Fruit fly (Drosophila melanogaster) whole organism, wandering third instar larva: Measurements from ENCODE around the gene CG5435.

Experiments used
- Abd-B ChIP-seq: fragments of >200 bp; optimal IDR thresholded peaks from 2 replicates; lab custom pipeline; 2017; ENCODE audit warnings: missing biosample characterization, missing genetic modification characterization
- CG32264 ChIP-seq: fragments of 200-800 bp; sonication (Bioruptor generic); optimal IDR thresholded peaks from 2 replicates; lab custom pipeline; 2016; ENCODE audit warnings: missing biosample characterization, missing genetic modification characterization
- CG9705 ChIP-seq: fragments of 200-800 bp; sonication (Bioruptor generic); optimal IDR thresholded peaks from 2 replicates; lab custom pipeline; 2018; ENCODE audit warnings: missing biosample characterization, mild to moderate bottlenecking, missing genetic modification characterization
- CrebA ChIP-seq: fragments of 200-800 bp; sonication (Bioruptor generic); optimal IDR thresholded peaks from 2 replicates; lab custom pipeline; 2016; ENCODE audit warnings: missing biosample characterization, mild to moderate bottlenecking, missing genetic modification characterization, borderline replicate concordance
- Dfd ChIP-seq: fragments of >200 bp; optimal IDR thresholded peaks from 2 replicates; lab custom pipeline; 2017; ENCODE audit warnings: missing biosample characterization, missing genetic modification characterization
- Dif ChIP-seq: fragments of 200-275, 200-300 bp; sonication (Bioruptor generic); optimal IDR thresholded peaks from 2 replicates; lab custom pipeline; 2018; ENCODE audit warnings: missing biosample characterization, missing genetic modification characterization; ENCODE audit not compliant: partially characterized antibody
- GATAd ChIP-seq: sonication (Bioruptor generic); optimal IDR thresholded peaks from 2 replicates; lab custom pipeline; 2016; ENCODE audit warnings: missing biosample characterization, missing genetic modification characterization
- HLH106 ChIP-seq: fragments of 200-800 bp; optimal IDR thresholded peaks from 3 replicates; lab custom pipeline; 2019; ENCODE audit warnings: missing biosample characterization, mild to moderate bottlenecking, missing genetic modification characterization, moderate library complexity
- Hnf4 ChIP-seq: fragments of 200-800 bp; sonication (Bioruptor generic); optimal IDR thresholded peaks from 2 replicates; lab custom pipeline; 2016; ENCODE audit warnings: missing biosample characterization, mild to moderate bottlenecking, missing genetic modification characterization
- Hr78 ChIP-seq: fragments of >200 bp; optimal IDR thresholded peaks from 2 replicates; lab custom pipeline; 2017; ENCODE audit warnings: missing biosample characterization, missing genetic modification characterization
- Hr83 ChIP-seq: fragments of 200-300 bp; sonication (Bioruptor generic); optimal IDR thresholded peaks from 2 replicates; lab custom pipeline; 2016; ENCODE audit warnings: missing biosample characterization, mild to moderate bottlenecking, missing genetic modification characterization, moderate library complexity; ENCODE audit not compliant: poor library complexity, severe bottlenecking
- Jra ChIP-seq: sonication (Bioruptor generic); optimal IDR thresholded peaks from 2 replicates; lab custom pipeline; 2016; ENCODE audit warnings: missing biosample characterization, missing genetic modification characterization
- Mio ChIP-seq: sonication (Bioruptor generic); optimal IDR thresholded peaks from 2 replicates; lab custom pipeline; 2016; ENCODE audit warnings: missing biosample characterization, missing genetic modification characterization
- Myc ChIP-seq: fragments of >200 bp; optimal IDR thresholded peaks from 2 replicates; lab custom pipeline; 2017
- N ChIP-seq: fragments of >200 bp; optimal IDR thresholded peaks from 2 replicates; lab custom pipeline; 2018; ENCODE audit warnings: missing biosample characterization, missing external identifiers, missing genetic modification characterization
- OdsH ChIP-seq: fragments of 200-800 bp; sonication (Bioruptor generic); optimal IDR thresholded peaks from 2 replicates; lab custom pipeline; 2016; ENCODE audit warnings: missing biosample characterization, mild to moderate bottlenecking, missing genetic modification characterization
- Rel ChIP-seq, 2 experiments: fragments of 200-800 bp; sonication (Bioruptor generic) in 1 of 2; optimal IDR thresholded peaks; 2 replicates in 1 of 2; 3 replicates in 1 of 2; lab custom pipeline; 2016 to 2019; ENCODE audit warnings: mild to moderate bottlenecking in 2 of 2, missing biosample characterization in 2 of 2, missing genetic modification characterization in 2 of 2, moderate library complexity in 1 of 2
- Sp1 ChIP-seq: fragments of 200-800 bp; sonication (Bioruptor generic); optimal IDR thresholded peaks from 3 replicates; lab custom pipeline; 2019; ENCODE audit warnings: missing biosample characterization, mild to moderate bottlenecking, missing genetic modification characterization, moderate library complexity
- Vsx2 ChIP-seq: fragments of 200-300, 225-300 bp; sonication (Bioruptor generic); optimal IDR thresholded peaks from 2 replicates; lab custom pipeline; 2018; ENCODE audit warnings: missing biosample characterization, missing genetic modification characterization; ENCODE audit not compliant: partially characterized antibody
- br ChIP-seq: fragments of 200-800 bp; sonication (Bioruptor generic); optimal IDR thresholded peaks from 2 replicates; lab custom pipeline; 2016; ENCODE audit warnings: missing biosample characterization, missing genetic modification characterization
- brk ChIP-seq: fragments of 200-800 bp; sonication (Bioruptor generic); optimal IDR thresholded peaks from 2 replicates; lab custom pipeline; 2016; ENCODE audit warnings: missing biosample characterization, mild to moderate bottlenecking, missing genetic modification characterization
- dl ChIP-seq, 2 experiments: fragments of 175-275, 200-275 bp in 1 of 2; fragments of 200-275 bp in 1 of 2; sonication (Bioruptor generic); optimal IDR thresholded peaks; lab custom pipeline; 2018; ENCODE audit warnings: mild to moderate bottlenecking in 2 of 2, missing biosample characterization in 2 of 2, missing genetic modification characterization in 2 of 2, moderate library complexity in 2 of 2; ENCODE audit not compliant: partially characterized antibody in 2 of 2, insufficient read depth in 1 of 2
- dmrt93B ChIP-seq: fragments of 200-800 bp; sonication (Bioruptor generic); optimal IDR thresholded peaks from 2 replicates; lab custom pipeline; 2018; ENCODE audit warnings: missing biosample characterization, mild to moderate bottlenecking, missing genetic modification characterization
- dsf ChIP-seq: sonication (Bioruptor generic); optimal IDR thresholded peaks from 2 replicates; lab custom pipeline; 2016; ENCODE audit warnings: missing biosample characterization, missing genetic modification characterization, borderline replicate concordance
- ey ChIP-seq: fragments of 200-800 bp; sonication (Bioruptor generic); optimal IDR thresholded peaks from 2 replicates; lab custom pipeline; 2016; ENCODE audit warnings: missing biosample characterization, missing genetic modification characterization
- foxo ChIP-seq, 2 experiments: fragments of 200-800 bp; sonication (Bioruptor generic); optimal IDR thresholded peaks; 2 replicates in 1 of 2; 3 replicates in 1 of 2; lab custom pipeline; 2016 to 2017; ENCODE audit warnings: missing biosample characterization in 2 of 2, missing genetic modification characterization in 2 of 2
- fru ChIP-seq: fragments of 200-800 bp; sonication (Bioruptor generic); optimal IDR thresholded peaks from 3 replicates; lab custom pipeline; 2016; ENCODE audit warnings: missing biosample characterization, mild to moderate bottlenecking, missing genetic modification characterization
- h ChIP-seq: fragments of 200-800 bp; sonication (Bioruptor generic); optimal IDR thresholded peaks from 3 replicates; lab custom pipeline; 2016; ENCODE audit warnings: missing biosample characterization, mild to moderate bottlenecking, missing genetic modification characterization
- jim ChIP-seq: fragments of 175-275, 200-325 bp; sonication (Bioruptor generic); optimal IDR thresholded peaks from 2 replicates; lab custom pipeline; 2016; ENCODE audit warnings: missing biosample characterization, mild to moderate bottlenecking, missing genetic modification characterization
- lola ChIP-seq: fragments of >200 bp; optimal IDR thresholded peaks from 2 replicates; lab custom pipeline; 2017; ENCODE audit warnings: missing biosample characterization, missing genetic modification characterization
- pan ChIP-seq: fragments of >200 bp; optimal IDR thresholded peaks from 2 replicates; lab custom pipeline; 2017
- psq ChIP-seq: fragments of 200-800 bp; sonication (Bioruptor generic); optimal IDR thresholded peaks from 3 replicates; lab custom pipeline; 2017; ENCODE audit warnings: missing biosample characterization, mild to moderate bottlenecking, missing genetic modification characterization, moderate library complexity
- rgr ChIP-seq: fragments of 200-800 bp; sonication (Bioruptor generic); optimal IDR thresholded peaks from 3 replicates; lab custom pipeline; 2016; ENCODE audit warnings: missing biosample characterization, mild to moderate bottlenecking, missing genetic modification characterization
- sage ChIP-seq: fragments of 200-800 bp; sonication (Bioruptor generic); optimal IDR thresholded peaks from 2 replicates; lab custom pipeline; 2016; ENCODE audit warnings: missing biosample characterization, mild to moderate bottlenecking, missing genetic modification characterization
- sv ChIP-seq: fragments of 200-800 bp; sonication (Bioruptor generic); optimal IDR thresholded peaks from 3 replicates; lab custom pipeline; 2016; ENCODE audit warnings: missing biosample characterization, missing genetic modification characterization
- tai ChIP-seq: sonication (Bioruptor generic); optimal IDR thresholded peaks from 2 replicates; lab custom pipeline; 2016; ENCODE audit warnings: missing biosample characterization, missing genetic modification characterization
- usp ChIP-seq: fragments of >200 bp; optimal IDR thresholded peaks from 2 replicates; lab custom pipeline; 2017; ENCODE audit warnings: missing biosample characterization, missing genetic modification characterization
- woc ChIP-seq: sonication (Bioruptor generic); optimal IDR thresholded peaks from 2 replicates; lab custom pipeline; 2016; ENCODE audit warnings: missing biosample characterization, mild to moderate bottlenecking, missing genetic modification characterization

CG5435 gene

DNA sequence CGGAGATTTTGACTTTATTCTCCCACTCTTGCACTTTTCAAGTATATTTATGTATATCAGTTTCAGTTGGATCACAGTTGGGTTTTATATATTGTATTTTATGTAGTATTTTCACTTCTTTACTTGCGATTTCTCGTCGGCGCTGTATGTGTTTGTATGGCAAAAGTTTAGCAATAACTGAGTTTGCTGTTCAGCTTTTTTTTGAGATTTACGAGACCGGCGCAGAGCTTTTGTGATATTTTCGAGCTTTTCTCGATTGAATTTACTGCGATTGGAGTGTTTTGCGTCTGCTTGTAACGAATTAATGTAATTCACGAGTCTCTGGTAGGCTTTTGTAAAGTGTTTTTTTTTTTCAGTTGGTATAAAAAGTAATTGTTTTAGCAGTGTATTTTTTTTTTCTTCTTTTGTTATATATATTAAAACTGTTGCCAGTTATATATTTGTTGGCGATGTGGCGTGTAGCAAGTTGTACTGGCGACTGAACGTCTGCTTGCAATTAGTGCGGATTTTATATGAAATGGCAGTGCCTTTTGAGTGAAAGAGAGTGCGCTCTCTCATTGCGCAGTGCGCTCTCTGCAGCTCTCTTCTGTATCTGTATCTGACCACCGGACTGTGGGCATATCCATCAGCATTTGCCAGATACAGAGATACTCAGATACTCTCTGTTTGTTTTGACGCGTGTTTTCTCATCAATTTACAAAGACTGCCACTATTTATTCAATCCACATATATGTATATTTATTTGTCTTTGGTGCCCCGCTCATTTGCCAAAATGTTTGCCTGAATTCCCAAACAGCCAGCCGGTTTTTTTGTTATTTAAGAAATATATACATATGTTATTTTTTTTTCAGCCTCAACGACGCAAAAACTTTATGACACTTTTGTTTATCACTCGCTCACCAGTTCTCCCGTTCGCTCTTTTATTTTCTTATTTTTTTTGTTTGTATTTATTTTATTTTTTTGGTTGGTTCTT, 30.4 kb upstream of the CG5435 start:
- TF ChIP-seq GATAd (GFP tag; lab: Kevin White, UChicago) = peak; percentile 7
- peak; percentile 12 to 62 for TF ChIP-seq foxo (GFP tag; optimal IDR thresholded peaks at IDR 0.05; lab: Kevin White, UChicago)
- peak; percentile 83 for TF ChIP-seq brk (GFP tag; lab: Kevin White, UChicago)
- peak; percentile 72 for TF ChIP-seq br
- peak; percentile 59 for TF ChIP-seq HLH106
- peak; percentile 75 for TF ChIP-seq Rel (GFP tag; optimal IDR thresholded peaks at IDR 0.05; lab: Kevin White, UChicago)
- TF ChIP-seq Rel (tag; optimal IDR thresholded peaks at IDR 0.05; lab: Kevin White, UChicago) = peak; percentile 67
- TF ChIP-seq h = peak; percentile 85
- TF ChIP-seq fru (GFP tag; lab: Kevin White, UChicago) = peak; percentile 72
- peak; percentile 80 for TF ChIP-seq Hnf4 (GFP tag; lab: Kevin White, UChicago)
- TF ChIP-seq jim (GFP tag; lab: Kevin White, UChicago) = peak; percentile 71
- TF ChIP-seq lola = no peak
- peak; percentile 40 for TF ChIP-seq CG32264 (GFP tag; lab: Kevin White, UChicago)
- TF ChIP-seq Hr78 (GFP tag; lab: Kevin White, UChicago) = no peak
- peak; percentile 85 for TF ChIP-seq Hr83
- peak; percentile 79 for TF ChIP-seq tai
- peak; percentile 84 for TF ChIP-seq rgr
- TF ChIP-seq Abd-B (GFP tag; lab: Kevin White, UChicago) = no peak
- peak; percentile 82 for TF ChIP-seq sage (GFP tag; lab: Kevin White, UChicago)
- TF ChIP-seq dmrt93B (GFP tag; lab: Kevin White, UChicago) = no peak
- no peak for TF ChIP-seq usp
- peak; percentile 68 for TF ChIP-seq CG9705 (GFP tag; lab: Kevin White, UChicago)
- peak; percentile 41 for TF ChIP-seq Jra
- TF ChIP-seq ey = peak; percentile 39
- peak; percentile 85 for TF ChIP-seq CrebA (GFP tag; lab: Kevin White, UChicago)
- TF ChIP-seq Sp1 (GFP tag; lab: Kevin White, UChicago) = peak; percentile 74
- no peak for TF ChIP-seq dsf (GFP tag; lab: Kevin White, UChicago)
- peak; percentile 70 for TF ChIP-seq psq (GFP tag; lab: Kevin White, UChicago)
- peak; percentile 98 for TF ChIP-seq dl (GFP tag; optimal IDR thresholded peaks at IDR 0.05; lab: Kevin White, UChicago; ENCODE audit: insufficient read depth in 1 of 2, partially characterized antibody in 2 of 2)
- no peak for TF ChIP-seq woc (GFP tag; lab: Kevin White, UChicago)
- TF ChIP-seq N (GFP tag; lab: Kevin White, UChicago) = no peak
- peak; percentile 99 for TF ChIP-seq Dif
- TF ChIP-seq pan (lab: Kevin White, UChicago) = no peak
- no peak for TF ChIP-seq Myc (lab: Kevin White, UChicago)
- TF ChIP-seq Dfd (GFP tag; lab: Kevin White, UChicago) = no peak
- peak; percentile 84 for TF ChIP-seq OdsH
- no peak for TF ChIP-seq Mio (GFP tag; lab: Kevin White, UChicago)
- TF ChIP-seq sv (GFP tag; lab: Kevin White, UChicago) = peak; percentile 15
- peak; percentile 92 for TF ChIP-seq Vsx2 (GFP tag; lab: Kevin White, UChicago)

dm6 chr2L:12459841-12460240, 29.1 kb upstream of the CG5435 start:
- TF ChIP-seq lola (no peak), CrebA (GFP tag; lab: Kevin White, UChicago) (no peak), Hr83 (no peak), ey (no peak), Hr78 (GFP tag; lab: Kevin White, UChicago) (no peak), Rel (GFP tag; optimal IDR thresholded peaks at IDR 0.05; lab: Kevin White, UChicago) (no peak), Rel (tag; optimal IDR thresholded peaks at IDR 0.05; lab: Kevin White, UChicago) (no peak), br (no peak), CG32264 (GFP tag; lab: Kevin White, UChicago) (no peak), Vsx2 (GFP tag; lab: Kevin White, UChicago) (no peak), Sp1 (GFP tag; lab: Kevin White, UChicago) (no peak), fru (GFP tag; lab: Kevin White, UChicago) (no peak), h (no peak), Jra (no peak), rgr (no peak)
